Worm (Caenorhabditis elegans): ENCODE measurements around the gene R08A2.7.

Gene R08A2.7

ce11 chrV:14712316-14712715 is 10.8 kb upstream of the R08A2.7 start, which contains the start of gene R08A2.5:
Gene R08A2.5, plus strand, starts transcription at chrV:14712616.
- TF ChIP-seq rnt-1 (tag; optimal IDR thresholded peaks at IDR 0.05) (no peak), madf-2 (tag; optimal IDR thresholded peaks at IDR 0.05) (no peak), fkh-6 (tag; optimal IDR thresholded peaks at IDR 0.05) (no peak), C38D4.7 (GFP tag; optimal IDR thresholded peaks at IDR 0.05) (no peak), zip-5 (tag; optimal IDR thresholded peaks at IDR 0.05) (no peak), nhr-11 (tag; optimal IDR thresholded peaks at IDR 0.05) (no peak), gmeb-2 (tag; optimal IDR thresholded peaks at IDR 0.05) (no peak), F13H6.1 (tag; optimal IDR thresholded peaks at IDR 0.05) (no peak), ceh-19 (GFP tag; optimal IDR thresholded peaks at IDR 0.05) (no peak), unc-3 (GFP tag; conservative IDR thresholded peaks at IDR 0.05) (no peak), unc-3 (tag; optimal IDR thresholded peaks at IDR 0.05) (no peak), C08G9.2 (tag; optimal IDR thresholded peaks at IDR 0.05) (no peak), ceh-14 (tag; optimal IDR thresholded peaks at IDR 0.05) (no peak), ceh-6 (GFP tag; optimal IDR thresholded peaks at IDR 0.05) (no peak), ama-1 (optimal IDR thresholded peaks at IDR 0.05) (no peak), ttx-3 (tag; optimal IDR thresholded peaks at IDR 0.05) (no peak), ztf-16 (tag; optimal IDR thresholded peaks at IDR 0.05) (no peak), elt-2 (tag; optimal IDR thresholded peaks at IDR 0.05) (no peak), lim-6 (tag; optimal IDR thresholded peaks at IDR 0.05) (no peak)

- no peak for TF ChIP-seq hlh-13 (GFP tag; optimal IDR thresholded peaks at IDR 0.05)
- no peak for TF ChIP-seq nfya-1 (tag; optimal IDR thresholded peaks at IDR 0.05)
- TF ChIP-seq hlh-15 (tag; optimal IDR thresholded peaks at IDR 0.05), result no peak
- no peak for TF ChIP-seq ceh-24 (tag; optimal IDR thresholded peaks at IDR 0.05)
- no peak for TF ChIP-seq Y22D7AL.16 (tag; optimal IDR thresholded peaks at IDR 0.05)
- no peak for TF ChIP-seq che-1 (tag; optimal IDR thresholded peaks at IDR 0.05)
- no peak for TF ChIP-seq mec-3 (tag; optimal IDR thresholded peaks at IDR 0.05; ENCODE audit: borderline replicate concordance)
- TF ChIP-seq odd-2 (tag; optimal IDR thresholded peaks at IDR 0.05), result no peak
- TF ChIP-seq pat-9 (tag; optimal IDR thresholded peaks at IDR 0.05), result no peak
- no peak for TF ChIP-seq unc-3 (GFP tag; conservative IDR thresholded peaks at IDR 0.05)
- no peak for TF ChIP-seq unc-3 (tag; optimal IDR thresholded peaks at IDR 0.05)
- no peak for TF ChIP-seq ets-4 (tag; optimal IDR thresholded peaks at IDR 0.05)
- TF ChIP-seq nhr-232 (tag; optimal IDR thresholded peaks at IDR 0.05), result no peak
Measured at ce11 chrV:14715608-14716007, 7.5 kb upstream of the R08A2.7 start, which contains the start of gene R08A2.2. Gene R08A2.2, minus strand, starts transcription at chrV:14715708.

- TF ChIP-seq fax-1 (tag; optimal IDR thresholded peaks at IDR 0.05), result no peak
- no peak for TF ChIP-seq npax-4 (tag; optimal IDR thresholded peaks at IDR 0.05)
- no peak for TF ChIP-seq ceh-6 (GFP tag; optimal IDR thresholded peaks at IDR 0.05)
- TF ChIP-seq ceh-19 (GFP tag; optimal IDR thresholded peaks at IDR 0.05), result no peak
- TF ChIP-seq K02D7.2 (tag; optimal IDR thresholded peaks at IDR 0.05), result no peak
- no peak for TF ChIP-seq ceh-30 (tag; optimal IDR thresholded peaks at IDR 0.05)
- no peak for TF ChIP-seq pax-1 (tag; optimal IDR thresholded peaks at IDR 0.05)
- no peak for TF ChIP-seq nhr-11 (tag; optimal IDR thresholded peaks at IDR 0.05)
- TF ChIP-seq C38D4.7 (GFP tag; optimal IDR thresholded peaks at IDR 0.05), result no peak
- TF ChIP-seq ceh-31 (tag; optimal IDR thresholded peaks at IDR 0.05), result no peak
- TF ChIP-seq ama-1 (optimal IDR thresholded peaks at IDR 0.05), result no peak
- no peak for TF ChIP-seq ztf-16 (tag; optimal IDR thresholded peaks at IDR 0.05)
- TF ChIP-seq pha-4 (tag; optimal IDR thresholded peaks at IDR 0.05), result no peak
- TF ChIP-seq ceh-2 (tag; optimal IDR thresholded peaks at IDR 0.05), result no peak
- no peak for TF ChIP-seq T23F11.4 (GFP tag; optimal IDR thresholded peaks at IDR 0.05)
- no peak for TF ChIP-seq hlh-8 (tag; optimal IDR thresholded peaks at IDR 0.05)
- no peak for TF ChIP-seq ceh-18 (tag; optimal IDR thresholded peaks at IDR 0.05)
- no peak for TF ChIP-seq pat-9 (tag; optimal IDR thresholded peaks at IDR 0.05)
- TF ChIP-seq hlh-30 (tag; optimal IDR thresholded peaks at IDR 0.05; ENCODE audit: insufficient read depth), result no peak
- no peak for TF ChIP-seq nhr-232 (tag; optimal IDR thresholded peaks at IDR 0.05)
Measured at ce11 chrV:14716114-14716513, 7.0 kb upstream of the R08A2.7 start, which contains the start of gene fbxa-147. Gene fbxa-147, plus strand, starts transcription at chrV:14716499.
